Worm (Caenorhabditis elegans) whole organism, L4 larva: ENCODE data around the gene C29A12.6.

Source experiments
- F49E8.2 ChIP-seq: sonication (generic microtip); optimal IDR thresholded peaks from 2 replicates; lab custom pipeline; 2016; ENCODE audit warnings: missing compliant biosample characterization, mild to moderate bottlenecking, missing genetic modification characterization, borderline replicate concordance
- aha-1 ChIP-seq: fragments of 150-350 bp; peaks from one replicate; lab custom pipeline; 2014; ENCODE audit warnings: missing biosample characterization, missing genetic modification characterization
- ama-1 ChIP-seq: fragments of 150-350 bp; optimal IDR thresholded peaks from 2 replicates; lab custom pipeline; 2014; ENCODE audit warnings: inconsistent platforms, mixed read lengths
- ctbp-1 ChIP-seq: fragments of 200-800 bp; sonication (Bioruptor generic); IDR thresholded peaks from 2 replicates; pipeline ENCODE4 v1.3.6; 2022; ENCODE audit warnings: missing genetic modification reagents, missing genetic modification characterization, missing compliant biosample characterization
- daf-12 ChIP-seq: fragments of 150-350 bp; optimal IDR thresholded peaks from 2 replicates; lab custom pipeline; 2014; ENCODE audit warnings: missing biosample characterization, missing genetic modification reagents, missing genetic modification characterization
- daf-19 ChIP-seq: fragments of 200-800 bp; sonication (Bioruptor generic); conservative IDR thresholded peaks from 2 replicates; pipeline ENCODE4 v1.3.6; 2022; ENCODE audit warnings: missing genetic modification characterization, missing compliant biosample characterization
- dmd-9 ChIP-seq: fragments of 200-800 bp; sonication (Bioruptor generic); IDR thresholded peaks from 2 replicates; pipeline ENCODE4 v1.3.6; 2022; ENCODE audit warnings: missing genetic modification reagents, missing genetic modification characterization, missing compliant biosample characterization
- dpl-1 ChIP-seq: fragments of 150-350 bp; optimal IDR thresholded peaks from 2 replicates; lab custom pipeline; 2014; ENCODE audit warnings: missing biosample characterization, missing genetic modification reagents, missing genetic modification characterization
- duxl-1 ChIP-seq: sonication (generic microtip); optimal IDR thresholded peaks from 2 replicates; lab custom pipeline; 2016; ENCODE audit warnings: mild to moderate bottlenecking, missing genetic modification characterization, moderate library complexity, missing compliant biosample characterization; ENCODE audit not compliant: poor library complexity
- dve-1 ChIP-seq: sonication (generic microtip); optimal IDR thresholded peaks from 2 replicates; lab custom pipeline; 2017; ENCODE audit warnings: antibody characterized with exemption, mild to moderate bottlenecking, missing genetic modification characterization, missing compliant biosample characterization; ENCODE audit not compliant: insufficient read depth
- fos-1 ChIP-seq: fragments of 150-350 bp; optimal IDR thresholded peaks from 2 replicates; lab custom pipeline; 2014; ENCODE audit warnings: missing biosample characterization, missing genetic modification characterization
- gei-8 ChIP-seq: fragments of 200-800 bp; sonication (Bioruptor generic); optimal IDR thresholded peaks from 2 replicates; lab custom pipeline; 2018; ENCODE audit warnings: mild to moderate bottlenecking, missing genetic modification characterization, missing compliant biosample characterization
- hlh-30 ChIP-seq: sonication (generic microtip); optimal IDR thresholded peaks from 2 replicates; lab custom pipeline; 2017; ENCODE audit warnings: antibody characterized with exemption, mild to moderate bottlenecking, missing genetic modification characterization, missing compliant biosample characterization; ENCODE audit not compliant: insufficient read depth
- lin-13 ChIP-seq: fragments of 150-350 bp; optimal IDR thresholded peaks from 2 replicates; lab custom pipeline; 2014; ENCODE audit warnings: missing biosample characterization, missing genetic modification reagents, missing genetic modification characterization
- lin-29 ChIP-seq: fragments of 200-800 bp; sonication (Bioruptor generic); IDR thresholded peaks from 2 replicates; pipeline ENCODE4 v1.3.6; 2022; ENCODE audit warnings: missing genetic modification reagents, missing genetic modification characterization, missing compliant biosample characterization
- nhr-237 ChIP-seq: sonication (generic microtip); optimal IDR thresholded peaks from 2 replicates; lab custom pipeline; 2017; ENCODE audit warnings: missing biosample characterization, missing genetic modification characterization
- nhr-25 ChIP-seq: sonication (generic microtip); optimal IDR thresholded peaks from 2 replicates; lab custom pipeline; 2017; ENCODE audit warnings: missing genetic modification characterization, mild to moderate bottlenecking, missing compliant biosample characterization, antibody characterized with exemption, moderate library complexity, borderline replicate concordance; ENCODE audit not compliant: insufficient read depth
- nhr-28 ChIP-seq: fragments of 150-350 bp; optimal IDR thresholded peaks from 2 replicates; lab custom pipeline; 2014; ENCODE audit warnings: missing biosample characterization, missing genetic modification characterization
- nhr-41 ChIP-seq: fragments of 200-800 bp; sonication (Bioruptor generic); IDR thresholded peaks from 2 replicates; pipeline ENCODE4 v1.3.6; 2022; ENCODE audit warnings: missing genetic modification reagents, missing genetic modification characterization, missing compliant biosample characterization
- pqm-1 ChIP-seq: sonication (generic microtip); optimal IDR thresholded peaks from 2 replicates; lab custom pipeline; 2017; ENCODE audit warnings: missing biosample characterization, missing genetic modification characterization
- saeg-2 ChIP-seq: fragments of 200-800 bp; sonication (Bioruptor generic); IDR thresholded peaks from 2 replicates; pipeline ENCODE4 v1.3.6; 2022; ENCODE audit warnings: missing genetic modification reagents, missing genetic modification characterization, missing compliant biosample characterization
- unc-62 ChIP-seq, 3 experiments: fragments of 150-350 bp in 1 of 3; sonication (generic microtip); optimal IDR thresholded peaks in 2 of 3; peaks in 1 of 3; 1 replicate in 1 of 3; 2 replicates in 2 of 3; lab custom pipeline; 2014 to 2017; ENCODE audit warnings: missing biosample characterization in 3 of 3, missing genetic modification characterization in 3 of 3, missing genetic modification reagents in 3 of 3, missing genotype in 1 of 3

The C29A12.6 gene

DNA sequence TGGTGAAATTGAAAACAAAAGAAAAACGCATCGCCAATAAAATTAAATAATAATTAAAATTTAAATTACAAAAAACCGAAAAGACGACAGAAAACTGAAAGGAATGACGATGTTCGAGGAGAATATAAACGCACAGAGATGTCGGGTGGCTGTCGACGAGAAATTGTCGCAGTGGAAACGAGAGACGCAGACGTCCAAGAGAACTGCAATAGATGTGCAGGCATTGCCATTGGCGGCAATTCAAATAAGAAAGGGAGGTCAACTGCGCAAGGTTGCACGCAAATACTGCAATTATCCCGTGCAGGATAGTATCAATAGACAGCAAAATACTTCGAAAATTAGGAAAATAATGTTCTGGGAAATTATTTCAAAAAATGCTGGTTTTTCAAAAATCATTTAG lies 50.2 kb downstream of the C29A12.6 start (continued):
- peak; percentile 11 for TF ChIP-seq fos-1
- TF ChIP-seq nhr-41, result peak; percentile 97
- TF ChIP-seq nhr-237 (tag; lab: Kevin White, UChicago), result peak; percentile 80
- peak; percentile 88 for TF ChIP-seq lin-29
- peak; percentile 88; the same call in 1 of the 2 replicates for TF ChIP-seq daf-19 (GFP tag; lab: Robert Waterston, UW)
- TF ChIP-seq ama-1, result peak; percentile 75
- no peak for TF ChIP-seq daf-12
- TF ChIP-seq dpl-1 (GFP tag; lab: Kevin White, UChicago), result peak; percentile 100
- TF ChIP-seq nhr-25 (tag; lab: Kevin White, UChicago), result peak; percentile 98
- TF ChIP-seq hlh-30 (tag; lab: Kevin White, UChicago), result peak; percentile 94
- peak; percentile 98 for TF ChIP-seq saeg-2
- TF ChIP-seq lin-13 (GFP tag; lab: Kevin White, UChicago), result peak; percentile 96
- peak; percentile 96 for TF ChIP-seq duxl-1 (tag; lab: Kevin White, UChicago)
- TF ChIP-seq dmd-9 (GFP tag; lab: Robert Waterston, UW), result peak; percentile 84

DNA sequence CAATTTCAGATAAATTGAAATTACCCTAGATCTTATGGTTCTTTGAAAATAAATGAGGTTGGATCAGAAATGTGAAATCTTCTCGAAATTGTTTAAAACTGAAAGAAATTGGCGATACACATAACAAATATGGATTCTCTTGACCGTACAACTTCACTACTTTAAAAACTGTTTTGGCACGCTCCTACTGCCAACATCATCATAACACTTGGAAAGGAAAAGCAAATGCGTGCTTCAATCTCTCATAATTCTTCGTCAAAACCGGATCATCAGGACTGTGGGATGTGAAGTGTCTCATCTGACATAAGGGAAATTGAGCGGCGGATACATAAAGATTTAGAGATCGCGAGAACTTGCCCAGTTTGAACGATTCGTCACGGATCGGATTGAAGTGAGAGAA lies 51.1 kb downstream of the C29A12.6 start, which contains the start of gene F32D8.7:
Gene F32D8.7, plus strand, starts transcription at position 329 of the 400 bp plus-strand sequence.
- TF ChIP-seq F49E8.2 (tag; lab: Kevin White, UChicago), result no peak
- no peak for TF ChIP-seq ctbp-1
- TF ChIP-seq unc-62 (GFP tag; optimal IDR thresholded peaks at IDR 0.05 in 1 of 2; lab: Kevin White, UChicago), result peak in 1 of 2 experiments; percentile 90
- no peak for TF ChIP-seq unc-62 (tag; optimal IDR thresholded peaks at IDR 0.05; lab: Kevin White, UChicago)
- peak; percentile 81 for TF ChIP-seq aha-1 (tag; lab: Kevin White, UChicago)
- peak; percentile 10 for TF ChIP-seq nhr-28 (tag; lab: Kevin White, UChicago)

DNA sequence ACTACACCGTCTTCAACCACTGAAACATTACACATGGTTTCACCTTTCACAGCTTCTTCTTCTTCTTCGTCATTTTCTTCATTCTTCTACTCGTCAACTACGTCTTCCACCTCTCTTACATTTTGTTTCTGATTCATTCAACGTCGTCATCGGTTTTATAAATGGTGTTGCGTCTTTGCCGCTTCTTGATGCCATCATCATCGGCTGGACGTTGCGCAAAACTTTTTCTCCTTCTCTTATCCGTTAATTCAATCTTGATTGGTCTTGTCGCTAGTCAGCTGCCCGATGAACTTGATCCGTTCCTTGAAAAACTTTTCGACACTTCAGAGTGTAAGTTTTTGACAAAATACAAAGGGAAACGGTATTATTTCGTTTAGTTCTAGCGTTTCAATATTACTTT lies 51.6 kb downstream of the C29A12.6 start:
- TF ChIP-seq unc-62 (GFP tag; optimal IDR thresholded peaks at IDR 0.05 in 1 of 2; lab: Kevin White, UChicago) (peak in 1 of 2 experiments; percentile 29), unc-62 (tag; optimal IDR thresholded peaks at IDR 0.05; lab: Kevin White, UChicago) (no peak), gei-8 (GFP tag; lab: Kevin White, UChicago) (no peak)

DNA sequence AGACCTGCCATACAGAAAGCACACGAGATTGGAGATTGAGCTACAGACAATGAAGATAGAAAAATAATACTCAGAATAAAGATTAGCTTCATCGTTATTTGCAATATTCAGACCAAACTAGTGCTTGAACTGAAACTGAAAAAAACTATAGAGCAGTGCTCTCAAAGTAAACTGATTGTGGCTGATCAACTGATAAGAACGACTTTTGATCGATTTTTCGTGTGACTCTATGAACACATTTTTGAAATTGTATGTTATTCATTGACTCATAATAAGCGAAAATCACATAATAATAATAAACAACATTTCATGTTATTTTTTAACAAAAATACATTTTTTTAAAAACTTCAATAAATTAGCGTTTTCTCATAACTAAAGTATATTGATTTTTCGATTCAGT lies 54.1 kb downstream of the C29A12.6 start, which contains the start of gene spp-16:
Gene spp-16, minus strand, starts transcription at position 179 of the 400 bp plus-strand sequence.
- TF ChIP-seq dve-1 (tag; lab: Kevin White, UChicago), result peak; percentile 16
- TF ChIP-seq pqm-1, result peak; percentile 53
- peak; percentile 44 for TF ChIP-seq nhr-28 (tag; lab: Kevin White, UChicago)
- no peak for TF ChIP-seq daf-19 (GFP tag; lab: Robert Waterston, UW)
- TF ChIP-seq, all 104 proteins: peak for 3
